Worm (Caenorhabditis elegans) whole organism, L4 larva: Measurements from ENCODE around the gene sri-40.

ENCODE experiments used
- daf-19 ChIP-seq: fragments of 200-800 bp; sonication (Bioruptor generic); conservative IDR thresholded peaks from 2 replicates; pipeline ENCODE4 v1.3.6; 2022; ENCODE audit warnings: missing genetic modification characterization, missing compliant biosample characterization
- fkh-10 ChIP-seq: fragments of 150-350 bp; optimal IDR thresholded peaks from 2 replicates; lab custom pipeline; 2014; ENCODE audit warnings: missing biosample characterization, missing genetic modification reagents, missing genetic modification characterization
- jun-1 ChIP-seq: fragments of 150-350 bp; optimal IDR thresholded peaks from 2 replicates; lab custom pipeline; 2014; ENCODE audit warnings: missing biosample characterization, missing genetic modification reagents, missing genetic modification characterization
- lin-15B ChIP-seq: fragments of 150-350 bp; sonication (generic microtip); optimal IDR thresholded peaks from 3 replicates; lab custom pipeline; 2014; ENCODE audit warnings: missing biosample characterization, missing genetic modification characterization
- lin-29 ChIP-seq: fragments of 200-800 bp; sonication (Bioruptor generic); IDR thresholded peaks from 2 replicates; pipeline ENCODE4 v1.3.6; 2022; ENCODE audit warnings: missing genetic modification reagents, missing genetic modification characterization, missing compliant biosample characterization
- mxl-3 ChIP-seq: fragments of 200-800 bp; sonication (Bioruptor generic); optimal IDR thresholded peaks from 2 replicates; lab custom pipeline; 2018; ENCODE audit warnings: mild to moderate bottlenecking, missing genetic modification characterization, missing compliant biosample characterization
- nhr-11 ChIP-seq: fragments of 150-350 bp; optimal IDR thresholded peaks from 2 replicates; lab custom pipeline; 2014; ENCODE audit warnings: missing biosample characterization, missing genetic modification characterization
- nhr-77 ChIP-seq: fragments of 150-350 bp; optimal IDR thresholded peaks from 2 replicates; lab custom pipeline; 2014; ENCODE audit warnings: missing biosample characterization, missing genetic modification characterization
- snpc-4 ChIP-seq: fragments of 150-350 bp; optimal IDR thresholded peaks from 2 replicates; lab custom pipeline; 2014; ENCODE audit warnings: missing biosample characterization, missing genetic modification characterization

DNA sequence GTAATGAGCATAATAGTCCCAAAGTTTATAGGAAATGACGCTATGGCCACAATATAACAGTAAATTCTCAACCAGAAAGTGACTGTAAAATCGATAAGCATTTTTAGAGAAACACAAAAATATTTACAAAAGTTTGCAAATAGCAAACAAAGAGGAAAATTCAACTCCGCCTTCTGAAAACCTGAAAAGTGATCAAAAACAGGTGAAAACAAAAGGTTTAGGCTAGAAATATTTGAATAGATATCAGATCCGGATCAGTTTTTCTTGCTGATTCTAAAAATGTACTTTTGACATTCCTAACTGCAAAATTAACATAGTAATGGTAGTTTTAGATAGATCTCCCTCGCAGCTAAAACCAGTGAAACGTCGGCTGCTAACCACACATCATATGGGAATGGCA, 21.2 kb downstream of the sri-40 start, which contains the start of gene sri-51:
- no peak for TF ChIP-seq daf-19 (GFP tag; lab: Robert Waterston, UW)
- no peak for TF ChIP-seq nhr-77 (tag; lab: Kevin White, UChicago)
- TF ChIP-seq mxl-3: no peak
- no peak for TF ChIP-seq lin-15B (tag; lab: Kevin White, UChicago)
- no peak for TF ChIP-seq nhr-11 (tag; lab: Kevin White, UChicago)
- TF ChIP-seq fkh-10: no peak
- TF ChIP-seq snpc-4: no peak
- no peak for TF ChIP-seq jun-1 (tag; lab: Kevin White, UChicago)
- TF ChIP-seq lin-29 (GFP tag; lab: Robert Waterston, UW): no peak
